Worm (Caenorhabditis elegans) whole organism, L1 larva: ENCODE measurements around the gene C09H5.7.

Experiments used
- ceh-63 ChIP-seq: fragments of 200-800 bp; sonication (Bioruptor generic); optimal IDR thresholded peaks from 2 replicates; lab custom pipeline; 2018; ENCODE audit warnings: mild to moderate bottlenecking, missing genetic modification characterization, missing compliant biosample characterization
- dpl-1 ChIP-seq, 3 experiments: fragments of 150-350 bp in 2 of 3; sonication (generic microtip) in 1 of 3; optimal IDR thresholded peaks; 2 replicates each; lab custom pipeline; 2014 to 2017; ENCODE audit warnings: missing biosample characterization in 3 of 3, missing genetic modification characterization in 3 of 3, missing genetic modification reagents in 3 of 3
- elt-2 ChIP-seq: sonication (generic microtip); optimal IDR thresholded peaks from 2 replicates; lab custom pipeline; 2016; ENCODE audit warnings: missing genetic modification characterization, mild to moderate bottlenecking, inconsistent platforms, missing compliant biosample characterization, missing genetic modification reagents
- fkh-10 ChIP-seq: sonication (generic microtip); optimal IDR thresholded peaks from 2 replicates; lab custom pipeline; 2017; ENCODE audit warnings: missing biosample characterization, missing genetic modification reagents, missing genetic modification characterization
- lin-15B ChIP-seq: fragments of 150-350 bp; sonication (generic microtip); optimal IDR thresholded peaks from 3 replicates; lab custom pipeline; 2014; ENCODE audit warnings: missing biosample characterization, missing genetic modification characterization
- lin-39 ChIP-seq: fragments of 150-350 bp; optimal IDR thresholded peaks from 2 replicates; lab custom pipeline; 2014; ENCODE audit warnings: missing biosample characterization, missing genetic modification reagents, missing genetic modification characterization
- mdl-1 ChIP-seq, 2 experiments: fragments of 150-350 bp; optimal IDR thresholded peaks; 2 replicates each; lab custom pipeline; 2014 to 2017; ENCODE audit warnings: missing biosample characterization in 2 of 2, missing genetic modification characterization in 2 of 2, inconsistent platforms in 1 of 2
- rnt-1 ChIP-seq: sonication (generic microtip); optimal IDR thresholded peaks from 2 replicates; lab custom pipeline; 2016; ENCODE audit warnings: mild to moderate bottlenecking, missing genetic modification characterization, moderate library complexity, missing compliant biosample characterization
- tbx-2 ChIP-seq: sonication (generic microtip); optimal IDR thresholded peaks from 2 replicates; lab custom pipeline; 2016; ENCODE audit warnings: missing genetic modification characterization, missing compliant biosample characterization
- unc-62 ChIP-seq: fragments of 150-350 bp; optimal IDR thresholded peaks from 2 replicates; lab custom pipeline; 2014; ENCODE audit warnings: missing biosample characterization, missing genetic modification reagents, missing genetic modification characterization
- zag-1 ChIP-seq: fragments of 150-350 bp; optimal IDR thresholded peaks from 2 replicates; lab custom pipeline; 2014; ENCODE audit warnings: missing biosample characterization, missing genetic modification characterization

- no peak for TF ChIP-seq tbx-2
- no peak for TF ChIP-seq lin-15B (tag; lab: Kevin White, UChicago)
- TF ChIP-seq zag-1 (tag; lab: Kevin White, UChicago) = no peak
- TF ChIP-seq unc-62 = no peak
- TF ChIP-seq elt-2 (tag; lab: Kevin White, UChicago) = no peak
- TF ChIP-seq ceh-63 = no peak
- TF ChIP-seq dpl-1 (GFP tag; optimal IDR thresholded peaks at IDR 0.05; lab: Kevin White, UChicago) = no peak
- TF ChIP-seq lin-39 (tag; lab: Kevin White, UChicago) = no peak
- no peak for TF ChIP-seq rnt-1
- TF ChIP-seq mdl-1 (tag; optimal IDR thresholded peaks at IDR 0.05; lab: Kevin White, UChicago) = no peak
- no peak for TF ChIP-seq fkh-10 (GFP tag; lab: Kevin White, UChicago)
Measured at ce11 chrV:8129252-8129651, 44.2 kb upstream of the C09H5.7 start, which contains the start of gene spr-1.
